Fruit fly (Drosophila melanogaster) whole organism, embryonic: ENCODE results near the gene CG34348.

ENCODE experiments used
- Adf1 ChIP-seq: fragments of 200-800 bp; sonication (Bioruptor generic); IDR thresholded peaks from 2 replicates; pipeline ENCODE4 v1.3.6; 2022; ENCODE audit warnings: missing biosample characterization, missing genetic modification characterization
- Aef1 ChIP-seq: fragments of 200-800 bp; sonication (Bioruptor generic); IDR thresholded peaks from 3 replicates; pipeline ENCODE4 v1.3.6; 2022; ENCODE audit warnings: missing biosample characterization, missing genetic modification characterization
- CG10267 ChIP-seq: fragments of 200-800 bp; sonication (Bioruptor generic); optimal IDR thresholded peaks from 2 replicates; lab custom pipeline; 2018; ENCODE audit warnings: missing biosample characterization, mild to moderate bottlenecking, missing genetic modification characterization, moderate library complexity
- CG11560 ChIP-seq: fragments of 200-800 bp; sonication (Bioruptor generic); IDR thresholded peaks from 3 replicates; pipeline ENCODE4 v1.3.6; 2022; ENCODE audit warnings: missing biosample characterization, missing genetic modification characterization
- CG13287 ChIP-seq: fragments of 200-800 bp; sonication (Bioruptor generic); IDR thresholded peaks from 2 replicates; pipeline ENCODE4 v1.3.6; 2022; ENCODE audit warnings: missing biosample characterization, missing genetic modification characterization; ENCODE audit not compliant: partially characterized antibody
- CG13424 ChIP-seq: fragments of 200-800 bp; sonication (Bioruptor generic); optimal IDR thresholded peaks from 2 replicates; lab custom pipeline; 2019; ENCODE audit warnings: missing biosample characterization, mild to moderate bottlenecking, missing genetic modification characterization, moderate library complexity
- CG14965 ChIP-seq: fragments of 200-800 bp; sonication (Bioruptor generic); optimal IDR thresholded peaks from 2 replicates; lab custom pipeline; 2016; ENCODE audit warnings: missing biosample characterization, missing genetic modification characterization, borderline replicate concordance
- CG15011 ChIP-seq: fragments of 200-800 bp; sonication (Bioruptor generic); optimal IDR thresholded peaks from 3 replicates; lab custom pipeline; 2018; ENCODE audit warnings: missing biosample characterization, mild to moderate bottlenecking, missing genetic modification characterization
- CG16863 ChIP-seq: fragments of 200-800 bp; sonication (Bioruptor generic); optimal IDR thresholded peaks from 3 replicates; lab custom pipeline; 2016; ENCODE audit warnings: missing biosample characterization, missing genetic modification characterization
- CG17829 ChIP-seq: fragments of 200-800 bp; optimal IDR thresholded peaks from 2 replicates; lab custom pipeline; 2019; ENCODE audit warnings: missing biosample characterization, mild to moderate bottlenecking, missing genetic modification characterization, moderate library complexity
- CG3065 ChIP-seq: fragments of 200-800 bp; sonication (Bioruptor generic); optimal IDR thresholded peaks from 2 replicates; lab custom pipeline; 2016; ENCODE audit warnings: missing biosample characterization, missing genetic modification characterization
- CG31388 ChIP-seq: fragments of 200-800 bp; sonication (Bioruptor generic); optimal IDR thresholded peaks from 2 replicates; lab custom pipeline; 2016; ENCODE audit warnings: missing biosample characterization, missing genetic modification characterization
- CG31441 ChIP-seq: fragments of 200-800 bp; sonication (Bioruptor generic); IDR thresholded peaks from 2 replicates; pipeline ENCODE4 v1.3.6; 2022; ENCODE audit warnings: missing biosample characterization, missing genetic modification characterization
- CG34224 ChIP-seq: fragments of 200-800 bp; sonication (Bioruptor generic); IDR thresholded peaks from 3 replicates; pipeline ENCODE4 v1.3.6; 2022; ENCODE audit warnings: missing biosample characterization, missing genetic modification characterization; ENCODE audit not compliant: partially characterized antibody
- CG3847 ChIP-seq: fragments of 200-800 bp; sonication (Bioruptor generic); IDR thresholded peaks from 2 replicates; pipeline ENCODE4 v1.3.6; 2022; ENCODE audit warnings: missing biosample characterization, missing genetic modification characterization
- CG3995 ChIP-seq: fragments of 200-800 bp; sonication (Bioruptor generic); optimal IDR thresholded peaks from 3 replicates; lab custom pipeline; 2016; ENCODE audit warnings: missing biosample characterization, missing genetic modification characterization
- CG42726 ChIP-seq: fragments of 200-800 bp; sonication (Bioruptor generic); IDR thresholded peaks from 2 replicates; pipeline ENCODE4 v1.3.6; 2022; ENCODE audit warnings: missing biosample characterization, missing genetic modification characterization; ENCODE audit not compliant: partially characterized antibody
- CG7745 ChIP-seq: fragments of 200-800 bp; sonication (Bioruptor generic); optimal IDR thresholded peaks from 2 replicates; lab custom pipeline; 2018; ENCODE audit warnings: missing biosample characterization, mild to moderate bottlenecking, missing genetic modification characterization, moderate library complexity
- Dll ChIP-seq: fragments of 200-800 bp; sonication (Bioruptor generic); IDR thresholded peaks from 4 replicates; pipeline ENCODE4 v1.3.6; 2022; ENCODE audit warnings: missing biosample characterization, missing genetic modification characterization; ENCODE audit not compliant: partially characterized antibody
- Fer3 ChIP-seq: fragments of 200-800 bp; sonication (Bioruptor generic); optimal IDR thresholded peaks from 2 replicates; lab custom pipeline; 2018; ENCODE audit warnings: missing biosample characterization, mild to moderate bottlenecking, missing genetic modification characterization, moderate library complexity
- HHEX ChIP-seq: fragments of 200-800 bp; sonication (Bioruptor generic); optimal IDR thresholded peaks from 3 replicates; lab custom pipeline; 2017; ENCODE audit warnings: missing biosample characterization, mild to moderate bottlenecking, missing genetic modification characterization, missing genetic modification reagents
- HLH4C ChIP-seq: fragments of 200-800 bp; sonication (Bioruptor generic); IDR thresholded peaks from 3 replicates; pipeline ENCODE4 v1.3.6; 2022; ENCODE audit warnings: missing biosample characterization, missing genetic modification characterization; ENCODE audit not compliant: partially characterized antibody
- Hr51 ChIP-seq, 2 experiments: fragments of 200-800 bp; sonication (Bioruptor generic); optimal IDR thresholded peaks; 2 replicates in 1 of 2; 3 replicates in 1 of 2; lab custom pipeline; 2016 to 2018; ENCODE audit warnings: missing biosample characterization in 2 of 2, missing genetic modification characterization in 2 of 2, mild to moderate bottlenecking in 1 of 2, moderate library complexity in 1 of 2
- Mad ChIP-seq: fragments of 200-800 bp; sonication (Bioruptor generic); optimal IDR thresholded peaks from 2 replicates; lab custom pipeline; 2016; ENCODE audit warnings: missing biosample characterization, missing genetic modification characterization
- Pdp1 ChIP-seq, 2 experiments: fragments of 200-800 bp; sonication (Bioruptor generic); optimal IDR thresholded peaks; 3 replicates each; lab custom pipeline; 2016; ENCODE audit warnings: missing biosample characterization in 2 of 2, missing genetic modification characterization in 2 of 2, mild to moderate bottlenecking in 1 of 2, moderate library complexity in 1 of 2
- az2 ChIP-seq: fragments of 200-800 bp; sonication (Bioruptor generic); optimal IDR thresholded peaks from 3 replicates; lab custom pipeline; 2016; ENCODE audit warnings: missing biosample characterization, missing genetic modification characterization
- bcd ChIP-seq: fragments of 200-800 bp; sonication (Bioruptor generic); optimal IDR thresholded peaks from 2 replicates; lab custom pipeline; 2017; ENCODE audit warnings: missing biosample characterization, mild to moderate bottlenecking, missing genetic modification characterization
- bsh ChIP-seq, 2 experiments: fragments of 200-800 bp; sonication (Bioruptor generic); optimal IDR thresholded peaks; 2 replicates each; lab custom pipeline; 2017 to 2018; ENCODE audit warnings: mild to moderate bottlenecking in 2 of 2, missing biosample characterization in 2 of 2, missing genetic modification characterization in 2 of 2, moderate library complexity in 1 of 2
- btn ChIP-seq: fragments of 200-800 bp; sonication (Bioruptor generic); optimal IDR thresholded peaks from 2 replicates; lab custom pipeline; 2016; ENCODE audit warnings: missing biosample characterization, missing genetic modification characterization
- chif ChIP-seq, 2 experiments: fragments of 200-800 bp; sonication (Bioruptor generic); optimal IDR thresholded peaks; 3 replicates each; lab custom pipeline; 2016; ENCODE audit warnings: missing biosample characterization in 2 of 2, missing genetic modification characterization in 2 of 2
- disco-r ChIP-seq: fragments of 200-800 bp; sonication (Bioruptor generic); optimal IDR thresholded peaks from 2 replicates; lab custom pipeline; 2016; ENCODE audit warnings: missing biosample characterization, missing genetic modification characterization
- emc ChIP-seq: fragments of 200-800 bp; sonication (Bioruptor generic); optimal IDR thresholded peaks from 2 replicates; lab custom pipeline; 2016; ENCODE audit warnings: missing biosample characterization, missing genetic modification characterization
- gfzf ChIP-seq: fragments of 200-800 bp; sonication (Bioruptor generic); optimal IDR thresholded peaks from 2 replicates; lab custom pipeline; 2016; ENCODE audit warnings: missing biosample characterization, mild to moderate bottlenecking, missing genetic modification characterization, moderate library complexity
- hbn ChIP-seq: fragments of 200-800 bp; sonication (Bioruptor generic); IDR thresholded peaks from 2 replicates; pipeline ENCODE4 v1.3.6; 2022; ENCODE audit warnings: missing biosample characterization, missing genetic modification characterization; ENCODE audit not compliant: partially characterized antibody
- jing ChIP-seq: fragments of 200-800 bp; sonication (Bioruptor generic); optimal IDR thresholded peaks from 2 replicates; lab custom pipeline; 2018; ENCODE audit warnings: missing biosample characterization, mild to moderate bottlenecking, missing genetic modification characterization
- lab ChIP-seq: fragments of 200-800 bp; sonication (Bioruptor generic); optimal IDR thresholded peaks from 3 replicates; lab custom pipeline; 2017; ENCODE audit warnings: missing biosample characterization, missing genetic modification characterization, mild to moderate bottlenecking, moderate library complexity, missing genetic modification reagents
- mld ChIP-seq: fragments of 200-800 bp; sonication (Bioruptor generic); IDR thresholded peaks from 3 replicates; pipeline ENCODE4 v1.3.6; 2022; ENCODE audit warnings: missing biosample characterization, missing genetic modification characterization; ENCODE audit not compliant: partially characterized antibody
- onecut ChIP-seq: fragments of 200-800 bp; sonication (Bioruptor generic); IDR thresholded peaks from 2 replicates; pipeline ENCODE4 v1.3.6; 2022; ENCODE audit warnings: missing biosample characterization, missing genetic modification characterization
- pum ChIP-seq: fragments of 200-800 bp; sonication (Bioruptor generic); optimal IDR thresholded peaks from 2 replicates; lab custom pipeline; 2016; ENCODE audit warnings: missing biosample characterization, missing genetic modification characterization
- schlank ChIP-seq: fragments of 200-800 bp; sonication (Bioruptor generic); optimal IDR thresholded peaks from 2 replicates; lab custom pipeline; 2018; ENCODE audit warnings: missing biosample characterization, mild to moderate bottlenecking, missing genetic modification characterization
- sim ChIP-seq: fragments of 200-800 bp; sonication (Bioruptor generic); IDR thresholded peaks from 2 replicates; pipeline ENCODE4 v1.3.6; 2022; ENCODE audit warnings: missing biosample characterization, missing genetic modification characterization
- slou ChIP-seq: fragments of 200-800 bp; sonication (Bioruptor generic); optimal IDR thresholded peaks from 3 replicates; lab custom pipeline; 2016; ENCODE audit warnings: missing biosample characterization, missing genetic modification characterization
- sna ChIP-seq: fragments of 200-800 bp; sonication (Bioruptor generic); IDR thresholded peaks from 2 replicates; pipeline ENCODE4 v1.3.6; 2022; ENCODE audit warnings: missing biosample characterization, missing genetic modification characterization; ENCODE audit not compliant: partially characterized antibody
- stc ChIP-seq: fragments of 200-800 bp; sonication (Bioruptor generic); IDR thresholded peaks from 2 replicates; pipeline ENCODE4 v1.3.6; 2022; ENCODE audit warnings: missing biosample characterization, missing genetic modification characterization
- tgo ChIP-seq: fragments of 200-800 bp; sonication (Bioruptor generic); IDR thresholded peaks from 3 replicates; pipeline ENCODE4 v1.3.6; 2022; ENCODE audit warnings: missing biosample characterization, missing genetic modification characterization
- tll ChIP-seq, 2 experiments: fragments of 200-800 bp in 1 of 2; fragments of >200 bp in 1 of 2; sonication (Bioruptor generic) in 1 of 2; optimal IDR thresholded peaks; 2 replicates each; lab custom pipeline; 2017 to 2019; ENCODE audit warnings: missing biosample characterization in 2 of 2, missing genetic modification characterization in 2 of 2, mild to moderate bottlenecking in 1 of 2, moderate library complexity in 1 of 2
- usp ChIP-seq: fragments of >200 bp; optimal IDR thresholded peaks from 2 replicates; lab custom pipeline; 2017; ENCODE audit warnings: missing biosample characterization, missing genetic modification characterization

The CG34348 gene

dm6 chrX:11338973-11339867 lies 453 bp upstream of the CG34348 start (continued):
- TF ChIP-seq CG15011 (GFP tag; lab: Kevin White, UChicago) (no peak), CG11560 (peak; percentile 55; the same call in 1 of the 3 replicates), Aef1 (no peak; the same call in 2 of the 3 replicates), CG13287 (peak; percentile 88), jing (GFP tag; lab: Kevin White, UChicago) (no peak), CG3995 (GFP tag; lab: Kevin White, UChicago) (peak; percentile 49), gfzf (GFP tag; lab: Kevin White, UChicago) (peak; percentile 37), Hr51 (GFP tag; optimal IDR thresholded peaks at IDR 0.05; lab: Kevin White, UChicago) (peak in 1 of 2 experiments; percentile 44), Fer3 (no peak), emc (GFP tag; lab: Kevin White, UChicago) (no peak), slou (no peak), CG3065 (GFP tag; lab: Kevin White, UChicago) (no peak), az2 (peak; percentile 13), HLH4C (GFP tag; lab: Robert Waterston, UW) (peak; percentile 91), btn (no peak), sna (GFP tag; lab: Robert Waterston, UW) (peak; percentile 83), HHEX (GFP tag; lab: Kevin White, UChicago) (peak; percentile 17), bsh (GFP tag; optimal IDR thresholded peaks at IDR 0.05; lab: Kevin White, UChicago) (peak in 1 of 2 experiments; percentile 9), CG31441 (0 out of 2 replicates have a peak, but pooled peaks have one; percentile 10), chif (GFP tag; optimal IDR thresholded peaks at IDR 0.05; lab: Kevin White, UChicago) (peak in 1 of 2 experiments; percentile 31), CG16863 (GFP tag; lab: Kevin White, UChicago) (no peak), CG34224 (peak; percentile 84), hbn (GFP tag; lab: Robert Waterston, UW) (peak; percentile 82), CG3847 (GFP tag; lab: Robert Waterston, UW) (peak; percentile 72), CG7745 (no peak), usp (no peak), tgo (GFP tag; lab: Robert Waterston, UW) (no peak), lab (GFP tag; lab: Kevin White, UChicago) (peak; percentile 12), bcd (GFP tag; lab: Kevin White, UChicago) (peak; percentile 16), pum (GFP tag; lab: Kevin White, UChicago) (peak; percentile 41), CG10267 (tag; lab: Kevin White, UChicago) (peak; percentile 45), CG13424 (peak; percentile 50), stc (GFP tag; lab: Robert Waterston, UW) (no peak), disco-r (GFP tag; lab: Kevin White, UChicago) (peak; percentile 18), sim (GFP tag; lab: Robert Waterston, UW) (no peak), mld (GFP tag; lab: Robert Waterston, UW) (peak; percentile 70; the same call in 1 of the 3 replicates), CG17829 (tag; lab: Kevin White, UChicago) (peak; percentile 50), CG14965 (no peak), onecut (GFP tag; lab: Robert Waterston, UW) (peak; percentile 99), Mad (GFP tag; lab: Kevin White, UChicago) (no peak), Dll (GFP tag; lab: Robert Waterston, UW) (peak; percentile 92), schlank (tag; lab: Kevin White, UChicago) (no peak), tll (GFP tag; optimal IDR thresholded peaks at IDR 0.05; lab: Kevin White, UChicago) (no peak), Adf1 (GFP tag; lab: Robert Waterston, UW) (no peak; the same call in 1 of the 2 replicates), Pdp1 (GFP tag; optimal IDR thresholded peaks at IDR 0.05; lab: Kevin White, UChicago) (peak; percentile 58 to 65), CG31388 (GFP tag; lab: Kevin White, UChicago) (no peak), CG42726 (GFP tag; lab: Robert Waterston, UW) (peak; percentile 74)
